Fruit fly (Drosophila melanogaster): ENCODE data around the gene CG14974.

DNA sequence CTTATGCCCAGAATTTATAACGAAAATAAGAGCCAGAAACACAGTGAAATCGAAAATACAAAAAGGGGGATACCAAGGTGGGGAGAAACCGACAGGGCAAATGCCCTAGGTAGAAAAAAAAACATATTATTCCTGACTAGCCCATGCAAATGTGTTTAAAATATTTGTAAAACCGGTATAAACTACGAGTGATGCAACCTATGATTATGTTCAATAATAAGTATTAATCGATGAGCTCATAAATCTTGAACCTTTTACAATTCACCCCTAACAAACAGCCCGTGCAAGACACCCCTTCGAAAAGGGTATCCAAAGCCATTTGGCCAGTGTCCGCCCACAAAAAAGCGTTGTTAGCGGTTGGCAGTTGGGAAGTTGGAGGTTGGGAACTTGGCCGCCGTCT lies 37.1 kb upstream of the CG14974 start:
- TF ChIP-seq CG4360 (GFP tag; IDR thresholded peaks at IDR 0.05) (no peak), ranshi (GFP tag; IDR thresholded peaks at IDR 0.05) (no peak), CG7357 (GFP tag; IDR thresholded peaks at IDR 0.05) (no peak), ssp (GFP tag; IDR thresholded peaks at IDR 0.05) (no peak)

Data from whole organism, embryonic.